Worm (Caenorhabditis elegans): ENCODE data around the gene pitr-3.

ce11 chrV:9109281-9109680 is 31.9 kb downstream of the pitr-3 start, which contains the start of gene pqn-31:
- TF ChIP-seq ztf-7 (tag; optimal IDR thresholded peaks at IDR 0.05) (no peak), hlh-30 (tag; optimal IDR thresholded peaks at IDR 0.05; ENCODE audit: insufficient read depth) (no peak), mep-1 (tag; optimal IDR thresholded peaks at IDR 0.05) (no peak), ceh-82 (tag; optimal IDR thresholded peaks at IDR 0.05) (no peak), nhr-25 (tag; optimal IDR thresholded peaks at IDR 0.05; ENCODE audit: borderline replicate concordance, insufficient read depth) (no peak), lin-13 (GFP tag; optimal IDR thresholded peaks at IDR 0.05) (no peak), mxl-3 (GFP tag; optimal IDR thresholded peaks at IDR 0.05) (no peak), saeg-2 (GFP tag; IDR thresholded peaks at IDR 0.05) (no peak), dve-1 (tag; optimal IDR thresholded peaks at IDR 0.05; ENCODE audit: insufficient read depth) (no peak), lin-39 (tag; optimal IDR thresholded peaks at IDR 0.05) (no peak), mdl-1 (tag; optimal IDR thresholded peaks at IDR 0.05) (no peak), egl-27 (tag; optimal IDR thresholded peaks at IDR 0.05) (no peak), F44E2.7 (GFP tag; IDR thresholded peaks at IDR 0.05) (no peak)
